Worm (Caenorhabditis elegans) whole organism, early embryonic: ENCODE measurements around the gene F13B6.2.

ENCODE experiments used
- B0310.2 ChIP-seq: sonication (generic microtip); optimal IDR thresholded peaks from 2 replicates; lab custom pipeline; 2016; ENCODE audit warnings: mild to moderate bottlenecking, missing genetic modification characterization, missing compliant biosample characterization
- F13C5.2 ChIP-seq: sonication (generic microtip); optimal IDR thresholded peaks from 2 replicates; lab custom pipeline; 2017; ENCODE audit warnings: mild to moderate bottlenecking, missing genetic modification characterization, inconsistent platforms, missing compliant biosample characterization
- aly-1 ChIP-seq: sonication (generic microtip); optimal IDR thresholded peaks from 2 replicates; lab custom pipeline; 2016; ENCODE audit warnings: missing genetic modification characterization, missing compliant biosample characterization
- ama-1 ChIP-seq: fragments of 150-350 bp; optimal IDR thresholded peaks from 2 replicates; lab custom pipeline; 2014
- ceh-13 ChIP-seq: fragments of 200-800 bp; sonication (Bioruptor generic); optimal IDR thresholded peaks from 2 replicates; lab custom pipeline; 2018; ENCODE audit warnings: mild to moderate bottlenecking, missing genetic modification characterization, missing compliant biosample characterization
- ceh-36 ChIP-seq: sonication (generic microtip); optimal IDR thresholded peaks from 2 replicates; lab custom pipeline; 2016; ENCODE audit warnings: missing genetic modification characterization, inconsistent platforms, missing compliant biosample characterization
- ets-7 ChIP-seq: sonication (generic microtip); optimal IDR thresholded peaks from 2 replicates; lab custom pipeline; 2016; ENCODE audit warnings: missing genotype, missing genetic modification characterization, missing compliant biosample characterization
- flt-1 ChIP-seq: fragments of 200-800 bp; sonication (Bioruptor generic); IDR thresholded peaks from 2 replicates; pipeline ENCODE4 v1.3.6; 2022; ENCODE audit warnings: missing genetic modification characterization, missing compliant biosample characterization
- hmbx-1 ChIP-seq: sonication (generic microtip); optimal IDR thresholded peaks from 2 replicates; lab custom pipeline; 2016; ENCODE audit warnings: mild to moderate bottlenecking, missing genetic modification characterization, missing compliant biosample characterization
- hmg-4 ChIP-seq: fragments of 200-800 bp; sonication (Bioruptor generic); optimal IDR thresholded peaks from 2 replicates; lab custom pipeline; 2018; ENCODE audit warnings: mild to moderate bottlenecking, missing genetic modification characterization, missing compliant biosample characterization
- hnd-1 ChIP-seq: sonication (generic microtip); optimal IDR thresholded peaks from 2 replicates; lab custom pipeline; 2016; ENCODE audit warnings: missing genetic modification characterization, missing compliant biosample characterization
- pes-1 ChIP-seq: fragments of 200-800 bp; sonication (Bioruptor generic); IDR thresholded peaks from 2 replicates; pipeline ENCODE4 v1.3.6; 2022; ENCODE audit warnings: missing genetic modification reagents, missing genetic modification characterization, missing compliant biosample characterization
- scrt-1 ChIP-seq: fragments of 200-800 bp; sonication (Bioruptor generic); IDR thresholded peaks from 2 replicates; pipeline ENCODE4 v1.3.6; 2022; ENCODE audit warnings: missing genetic modification characterization, missing compliant biosample characterization
- sea-1 ChIP-seq: fragments of 200-800 bp; sonication (Bioruptor generic); conservative IDR thresholded peaks from 2 replicates; pipeline ENCODE4 v1.3.6; 2022; ENCODE audit warnings: missing genetic modification characterization, missing compliant biosample characterization
- tbx-11 ChIP-seq: fragments of 200-800 bp; sonication (Bioruptor generic); IDR thresholded peaks from 2 replicates; pipeline ENCODE4 v1.3.6; 2022; ENCODE audit warnings: missing genetic modification characterization, missing compliant biosample characterization
- tbx-37 ChIP-seq: fragments of 200-800 bp; sonication (Bioruptor generic); conservative IDR thresholded peaks from 2 replicates; pipeline ENCODE4 v1.3.6; 2022; ENCODE audit warnings: missing genetic modification reagents, missing genetic modification characterization, missing compliant biosample characterization
- tra-4 ChIP-seq: sonication (generic microtip); optimal IDR thresholded peaks from 2 replicates; lab custom pipeline; 2017; ENCODE audit warnings: missing genetic modification characterization, missing compliant biosample characterization

Gene F13B6.2

ce11 chrIV:7413573-7413972 is 46.6 kb downstream of the F13B6.2 start:
- TF ChIP-seq aly-1 (tag; lab: Kevin White, UChicago) (no peak), B0310.2 (tag; lab: Kevin White, UChicago) (no peak), hnd-1 (tag; lab: Kevin White, UChicago) (no peak), F13C5.2 (tag; lab: Kevin White, UChicago) (no peak), ceh-13 (GFP tag; lab: Kevin White, UChicago) (no peak), ets-7 (tag; lab: Kevin White, UChicago) (no peak), flt-1 (GFP tag; lab: Robert Waterston, UW) (no peak), tbx-11 (GFP tag; lab: Robert Waterston, UW) (no peak), sea-1 (GFP tag; lab: Robert Waterston, UW) (no peak), tra-4 (no peak), hmg-4 (GFP tag; lab: Kevin White, UChicago) (no peak), ceh-36 (no peak), tbx-37 (GFP tag; lab: Robert Waterston, UW) (no peak), pes-1 (GFP tag; lab: Robert Waterston, UW) (no peak), hmbx-1 (tag; lab: Kevin White, UChicago) (no peak), scrt-1 (GFP tag; lab: Robert Waterston, UW) (no peak), ama-1 (no peak)
